Worm (Caenorhabditis elegans) whole organism, early embryonic: Measurements from ENCODE around the gene dpm-1.

Experiments used
- F13C5.2 ChIP-seq: sonication (generic microtip); optimal IDR thresholded peaks from 2 replicates; lab custom pipeline; 2017; ENCODE audit warnings: mild to moderate bottlenecking, missing genetic modification characterization, inconsistent platforms, missing compliant biosample characterization
- aly-1 ChIP-seq: sonication (generic microtip); optimal IDR thresholded peaks from 2 replicates; lab custom pipeline; 2016; ENCODE audit warnings: missing genetic modification characterization, missing compliant biosample characterization
- ama-1 ChIP-seq: fragments of 150-350 bp; optimal IDR thresholded peaks from 2 replicates; lab custom pipeline; 2014
- ceh-13 ChIP-seq: fragments of 200-800 bp; sonication (Bioruptor generic); optimal IDR thresholded peaks from 2 replicates; lab custom pipeline; 2018; ENCODE audit warnings: mild to moderate bottlenecking, missing genetic modification characterization, missing compliant biosample characterization
- ets-7 ChIP-seq: sonication (generic microtip); optimal IDR thresholded peaks from 2 replicates; lab custom pipeline; 2016; ENCODE audit warnings: missing genotype, missing genetic modification characterization, missing compliant biosample characterization
- flt-1 ChIP-seq: fragments of 200-800 bp; sonication (Bioruptor generic); IDR thresholded peaks from 2 replicates; pipeline ENCODE4 v1.3.6; 2022; ENCODE audit warnings: missing genetic modification characterization, missing compliant biosample characterization
- hmg-4 ChIP-seq: fragments of 200-800 bp; sonication (Bioruptor generic); optimal IDR thresholded peaks from 2 replicates; lab custom pipeline; 2018; ENCODE audit warnings: mild to moderate bottlenecking, missing genetic modification characterization, missing compliant biosample characterization
- scrt-1 ChIP-seq: fragments of 200-800 bp; sonication (Bioruptor generic); IDR thresholded peaks from 2 replicates; pipeline ENCODE4 v1.3.6; 2022; ENCODE audit warnings: missing genetic modification characterization, missing compliant biosample characterization
- sea-1 ChIP-seq: fragments of 200-800 bp; sonication (Bioruptor generic); conservative IDR thresholded peaks from 2 replicates; pipeline ENCODE4 v1.3.6; 2022; ENCODE audit warnings: missing genetic modification characterization, missing compliant biosample characterization
- tra-4 ChIP-seq: sonication (generic microtip); optimal IDR thresholded peaks from 2 replicates; lab custom pipeline; 2017; ENCODE audit warnings: missing genetic modification characterization, missing compliant biosample characterization

ce11 chrIV:484004-484403, 38.5 kb downstream of the dpm-1 start:
- no peak for TF ChIP-seq tra-4 (tag; lab: Kevin White, UChicago)
- no peak for TF ChIP-seq scrt-1 (GFP tag; lab: Robert Waterston, UW)
- TF ChIP-seq flt-1 (GFP tag; lab: Robert Waterston, UW), result no peak
- no peak for TF ChIP-seq aly-1 (tag; lab: Kevin White, UChicago)
- no peak for TF ChIP-seq ets-7 (tag; lab: Kevin White, UChicago)
- TF ChIP-seq ama-1, result no peak
- TF ChIP-seq F13C5.2 (tag; lab: Kevin White, UChicago), result no peak
- no peak for TF ChIP-seq hmg-4 (GFP tag; lab: Kevin White, UChicago)
- no peak for TF ChIP-seq sea-1
- no peak for TF ChIP-seq ceh-13 (GFP tag; lab: Kevin White, UChicago)
